Worm (Caenorhabditis elegans) whole organism, L4/young adult: ENCODE data around the gene srw-137.

ENCODE experiments used
- W03F9.2 ChIP-seq: fragments of 150-350 bp; optimal IDR thresholded peaks from 2 replicates; lab custom pipeline; 2014; ENCODE audit warnings: missing biosample characterization, missing genetic modification characterization
- dao-5 ChIP-seq: sonication (generic microtip); optimal IDR thresholded peaks from 2 replicates; lab custom pipeline; 2016; ENCODE audit warnings: missing genotype, missing genetic modification characterization, moderate library complexity, missing compliant biosample characterization
- him-1 ChIP-seq: sonication (generic microtip); optimal IDR thresholded peaks from 2 replicates; lab custom pipeline; 2016; ENCODE audit warnings: missing genotype, missing genetic modification reagents, missing genetic modification characterization, missing compliant biosample characterization

ce11 chrV:2976287-2976686 lies 32.5 kb upstream of the srw-137 start, which contains the start of gene srw-124:
- TF ChIP-seq W03F9.2 (tag; lab: Kevin White, UChicago) (no peak), him-1 (tag; lab: Kevin White, UChicago) (no peak), dao-5 (tag; lab: Kevin White, UChicago) (no peak)
